Fruit fly (Drosophila melanogaster) whole organism, embryonic: ENCODE measurements around the gene peng.

ENCODE experiments used
- Abd-B ChIP-seq: fragments of 200-800 bp; sonication (Bioruptor generic); optimal IDR thresholded peaks from 2 replicates; lab custom pipeline; 2018; ENCODE audit warnings: missing biosample characterization, mild to moderate bottlenecking, missing genetic modification characterization, moderate library complexity
- Adf1 ChIP-seq: fragments of 200-800 bp; sonication (Bioruptor generic); IDR thresholded peaks from 2 replicates; pipeline ENCODE4 v1.3.6; 2022; ENCODE audit warnings: missing biosample characterization, missing genetic modification characterization
- Asciz ChIP-seq: fragments of 200-800 bp; sonication (Bioruptor generic); optimal IDR thresholded peaks from 2 replicates; lab custom pipeline; 2017; ENCODE audit warnings: missing biosample characterization, mild to moderate bottlenecking, missing genetic modification characterization, missing genetic modification reagents
- C15 ChIP-seq: fragments of 200-800 bp; sonication (Bioruptor generic); IDR thresholded peaks from 3 replicates; pipeline ENCODE4 v1.3.6; 2022; ENCODE audit warnings: missing biosample characterization, missing genetic modification characterization
- CG10565 ChIP-seq: fragments of 200-800 bp; sonication (Bioruptor generic); optimal IDR thresholded peaks from 3 replicates; lab custom pipeline; 2016; ENCODE audit warnings: missing biosample characterization, mild to moderate bottlenecking, missing genetic modification characterization
- CG11085 ChIP-seq: fragments of 200-800 bp; sonication (Bioruptor generic); IDR thresholded peaks from 2 replicates; pipeline ENCODE4 v1.3.6; 2022; ENCODE audit warnings: missing biosample characterization, missing genetic modification characterization
- CG12071 ChIP-seq: fragments of 200-800 bp; sonication (Bioruptor generic); optimal IDR thresholded peaks from 3 replicates; lab custom pipeline; 2018; ENCODE audit warnings: missing biosample characterization, mild to moderate bottlenecking, missing genetic modification characterization
- CG1832 ChIP-seq: fragments of 200-800 bp; sonication (Bioruptor generic); optimal IDR thresholded peaks from 2 replicates; lab custom pipeline; 2017; ENCODE audit warnings: missing biosample characterization, mild to moderate bottlenecking, missing genetic modification characterization, inconsistent platforms
- CG18476 ChIP-seq: fragments of 200-800 bp; sonication (Bioruptor generic); optimal IDR thresholded peaks from 2 replicates; lab custom pipeline; 2016; ENCODE audit warnings: missing biosample characterization, mild to moderate bottlenecking, missing genetic modification characterization
- CG33213 ChIP-seq: fragments of 200-800 bp; sonication (Bioruptor generic); optimal IDR thresholded peaks from 3 replicates; lab custom pipeline; 2016; ENCODE audit warnings: missing biosample characterization, missing genetic modification characterization
- CG3407 ChIP-seq: fragments of 200-800 bp; sonication (Bioruptor generic); optimal IDR thresholded peaks from 2 replicates; lab custom pipeline; 2018; ENCODE audit warnings: missing biosample characterization, mild to moderate bottlenecking, missing genetic modification characterization
- CG4360 ChIP-seq: fragments of 200-800 bp; sonication (Bioruptor generic); IDR thresholded peaks from 2 replicates; pipeline ENCODE4 v1.3.6; 2022; ENCODE audit warnings: missing biosample characterization, missing genetic modification characterization
- CG4424 ChIP-seq: fragments of 200-800 bp; sonication (Bioruptor generic); optimal IDR thresholded peaks from 3 replicates; lab custom pipeline; 2016; ENCODE audit warnings: missing biosample characterization, missing genetic modification characterization
- CG4820 ChIP-seq: fragments of 200-800 bp; sonication (Bioruptor generic); optimal IDR thresholded peaks from 3 replicates; lab custom pipeline; 2016; ENCODE audit warnings: missing biosample characterization, missing genetic modification characterization
- CG6765 ChIP-seq: fragments of 200-800 bp; sonication (Bioruptor generic); optimal IDR thresholded peaks from 3 replicates; lab custom pipeline; 2017; ENCODE audit warnings: missing biosample characterization, mild to moderate bottlenecking, missing genetic modification characterization
- CG7372 ChIP-seq: fragments of 200-800 bp; sonication (Bioruptor generic); IDR thresholded peaks from 2 replicates; pipeline ENCODE4 v1.3.6; 2022; ENCODE audit warnings: missing biosample characterization, missing genetic modification characterization
- CG8089 ChIP-seq: fragments of 200-800 bp; sonication (Bioruptor generic); optimal IDR thresholded peaks from 3 replicates; lab custom pipeline; 2016; ENCODE audit warnings: missing biosample characterization, missing genetic modification characterization
- CHES-1-like ChIP-seq: fragments of 200-800 bp; sonication (Bioruptor generic); optimal IDR thresholded peaks from 2 replicates; lab custom pipeline; 2016; ENCODE audit warnings: missing biosample characterization, missing genetic modification characterization
- D ChIP-seq, 2 experiments: fragments of 200-800 bp in 1 of 2; fragments of >200 bp in 1 of 2; sonication (Bioruptor generic) in 1 of 2; optimal IDR thresholded peaks; 2 replicates in 1 of 2; 3 replicates in 1 of 2; lab custom pipeline; 2017; ENCODE audit warnings: mild to moderate bottlenecking in 1 of 2, missing biosample characterization in 1 of 2, missing genetic modification characterization in 1 of 2, missing genetic modification reagents in 1 of 2
- D19B ChIP-seq: fragments of 200-800 bp; sonication (Bioruptor generic); optimal IDR thresholded peaks from 2 replicates; lab custom pipeline; 2017; ENCODE audit warnings: missing biosample characterization, mild to moderate bottlenecking, missing genetic modification characterization
- Dll ChIP-seq: fragments of 200-800 bp; sonication (Bioruptor generic); IDR thresholded peaks from 4 replicates; pipeline ENCODE4 v1.3.6; 2022; ENCODE audit warnings: missing biosample characterization, missing genetic modification characterization; ENCODE audit not compliant: partially characterized antibody
- Ets97D ChIP-seq: fragments of 200-800 bp; sonication (Bioruptor generic); optimal IDR thresholded peaks from 3 replicates; lab custom pipeline; 2016; ENCODE audit warnings: missing biosample characterization, missing genetic modification characterization
- HLH3B ChIP-seq: fragments of 200-800 bp; sonication (Bioruptor generic); IDR thresholded peaks from 2 replicates; pipeline ENCODE4 v1.3.6; 2022; ENCODE audit warnings: missing biosample characterization, missing genetic modification characterization
- Hr78 ChIP-seq, 2 experiments: fragments of 200-800 bp in 1 of 2; fragments of >200 bp in 1 of 2; sonication (Bioruptor generic) in 1 of 2; optimal IDR thresholded peaks; 2 replicates each; lab custom pipeline; 2017 to 2019; ENCODE audit warnings: missing biosample characterization in 2 of 2, missing genetic modification characterization in 2 of 2, mild to moderate bottlenecking in 1 of 2, moderate library complexity in 1 of 2
- Mad ChIP-seq: fragments of 200-800 bp; sonication (Bioruptor generic); optimal IDR thresholded peaks from 2 replicates; lab custom pipeline; 2016; ENCODE audit warnings: missing biosample characterization, missing genetic modification characterization
- Xbp1 ChIP-seq: fragments of 200-800 bp; sonication (Bioruptor generic); optimal IDR thresholded peaks from 3 replicates; lab custom pipeline; 2016; ENCODE audit warnings: missing biosample characterization, mild to moderate bottlenecking, missing genetic modification characterization
- abd-A ChIP-seq: fragments of 200-800 bp; sonication (Bioruptor generic); optimal IDR thresholded peaks from 3 replicates; lab custom pipeline; 2019; ENCODE audit warnings: missing biosample characterization, mild to moderate bottlenecking, missing genetic modification characterization, moderate library complexity
- bab2 ChIP-seq: fragments of 200-800 bp; sonication (Bioruptor generic); optimal IDR thresholded peaks from 2 replicates; lab custom pipeline; 2016; ENCODE audit warnings: missing biosample characterization, missing genetic modification characterization
- caup ChIP-seq: fragments of 200-800 bp; sonication (Bioruptor generic); optimal IDR thresholded peaks from 3 replicates; lab custom pipeline; 2017; ENCODE audit warnings: missing biosample characterization, mild to moderate bottlenecking, missing genetic modification characterization, moderate library complexity; ENCODE audit not compliant: severe bottlenecking
- crc ChIP-seq: fragments of 200-800 bp; sonication (Bioruptor generic); optimal IDR thresholded peaks from 2 replicates; lab custom pipeline; 2016; ENCODE audit warnings: missing biosample characterization, missing genetic modification characterization
- cwo ChIP-seq: fragments of 200-800 bp; sonication (Bioruptor generic); optimal IDR thresholded peaks from 3 replicates; lab custom pipeline; 2017; ENCODE audit warnings: missing biosample characterization, missing genetic modification characterization, mild to moderate bottlenecking, moderate library complexity, missing genetic modification reagents
- dmrt11E ChIP-seq: fragments of 200-800 bp; sonication (Bioruptor generic); optimal IDR thresholded peaks from 3 replicates; lab custom pipeline; 2018; ENCODE audit warnings: missing biosample characterization, mild to moderate bottlenecking, missing genetic modification characterization, moderate library complexity
- hkb ChIP-seq, 2 experiments: fragments of 200-800 bp in 1 of 2; fragments of >200 bp in 1 of 2; sonication (Bioruptor generic) in 1 of 2; IDR thresholded peaks in 1 of 2; optimal IDR thresholded peaks in 1 of 2; 2 replicates each; pipeline versions ENCODE4 v1.3.6 to Lab custom; 2017 to 2022; ENCODE audit warnings: missing biosample characterization in 1 of 2, missing genetic modification characterization in 1 of 2
- jing ChIP-seq: fragments of 200-800 bp; sonication (Bioruptor generic); optimal IDR thresholded peaks from 2 replicates; lab custom pipeline; 2018; ENCODE audit warnings: missing biosample characterization, mild to moderate bottlenecking, missing genetic modification characterization
- klu ChIP-seq: fragments of 200-800 bp; sonication (Bioruptor generic); IDR thresholded peaks from 2 replicates; pipeline ENCODE4 v1.3.6; 2022; ENCODE audit warnings: missing biosample characterization, missing genetic modification characterization
- onecut ChIP-seq: fragments of 200-800 bp; sonication (Bioruptor generic); IDR thresholded peaks from 2 replicates; pipeline ENCODE4 v1.3.6; 2022; ENCODE audit warnings: missing biosample characterization, missing genetic modification characterization
- pita ChIP-seq: fragments of 200-800 bp; sonication (Bioruptor generic); optimal IDR thresholded peaks from 2 replicates; lab custom pipeline; 2017; ENCODE audit warnings: missing biosample characterization, mild to moderate bottlenecking, missing genetic modification characterization
- pnt ChIP-seq: fragments of 200-800 bp; sonication (Bioruptor generic); optimal IDR thresholded peaks from 3 replicates; lab custom pipeline; 2016; ENCODE audit warnings: missing biosample characterization, missing genetic modification characterization
- rib ChIP-seq: fragments of 200-800 bp; sonication (Bioruptor generic); IDR thresholded peaks from 2 replicates; pipeline ENCODE4 v1.3.6; 2022; ENCODE audit warnings: missing biosample characterization, missing genetic modification characterization
- ro ChIP-seq: fragments of 200-800 bp; sonication (Bioruptor generic); IDR thresholded peaks from 2 replicates; pipeline ENCODE4 v1.3.6; 2022; ENCODE audit warnings: missing biosample characterization, missing genetic modification characterization
- sc ChIP-seq, 3 experiments: fragments of >200 bp in 2 of 3; fragments of 200-800 bp in 1 of 3; sonication (Bioruptor generic) in 1 of 3; optimal IDR thresholded peaks; 2 replicates in 2 of 3; 3 replicates in 1 of 3; lab custom pipeline; 2017; ENCODE audit warnings: mild to moderate bottlenecking in 1 of 3, missing biosample characterization in 1 of 3, missing genetic modification characterization in 1 of 3, missing genetic modification reagents in 1 of 3
- sens ChIP-seq: fragments of 200-800 bp; sonication (Bioruptor generic); peaks from one replicate; lab custom pipeline; 2016; ENCODE audit warnings: missing biosample characterization, missing genetic modification characterization
- sim ChIP-seq: fragments of 200-800 bp; sonication (Bioruptor generic); IDR thresholded peaks from 2 replicates; pipeline ENCODE4 v1.3.6; 2022; ENCODE audit warnings: missing biosample characterization, missing genetic modification characterization
- sisA ChIP-seq: fragments of 200-800 bp; sonication (Bioruptor generic); IDR thresholded peaks from 2 replicates; pipeline ENCODE4 v1.3.6; 2022; ENCODE audit warnings: missing biosample characterization, missing genetic modification characterization
- so ChIP-seq: fragments of 200-800 bp; sonication (Bioruptor generic); IDR thresholded peaks from 3 replicates; pipeline ENCODE4 v1.3.6; 2022; ENCODE audit warnings: missing biosample characterization, missing genetic modification characterization
- sob ChIP-seq: fragments of 200-800 bp; sonication (Bioruptor generic); IDR thresholded peaks from 2 replicates; pipeline ENCODE4 v1.3.6; 2022; ENCODE audit warnings: missing biosample characterization, missing genetic modification characterization
- tap ChIP-seq: fragments of 200-800 bp; optimal IDR thresholded peaks from 3 replicates; lab custom pipeline; 2019; ENCODE audit warnings: missing biosample characterization, mild to moderate bottlenecking, missing genetic modification characterization, moderate library complexity
- tgo ChIP-seq: fragments of 200-800 bp; sonication (Bioruptor generic); IDR thresholded peaks from 3 replicates; pipeline ENCODE4 v1.3.6; 2022; ENCODE audit warnings: missing biosample characterization, missing genetic modification characterization

peng gene

DNA sequence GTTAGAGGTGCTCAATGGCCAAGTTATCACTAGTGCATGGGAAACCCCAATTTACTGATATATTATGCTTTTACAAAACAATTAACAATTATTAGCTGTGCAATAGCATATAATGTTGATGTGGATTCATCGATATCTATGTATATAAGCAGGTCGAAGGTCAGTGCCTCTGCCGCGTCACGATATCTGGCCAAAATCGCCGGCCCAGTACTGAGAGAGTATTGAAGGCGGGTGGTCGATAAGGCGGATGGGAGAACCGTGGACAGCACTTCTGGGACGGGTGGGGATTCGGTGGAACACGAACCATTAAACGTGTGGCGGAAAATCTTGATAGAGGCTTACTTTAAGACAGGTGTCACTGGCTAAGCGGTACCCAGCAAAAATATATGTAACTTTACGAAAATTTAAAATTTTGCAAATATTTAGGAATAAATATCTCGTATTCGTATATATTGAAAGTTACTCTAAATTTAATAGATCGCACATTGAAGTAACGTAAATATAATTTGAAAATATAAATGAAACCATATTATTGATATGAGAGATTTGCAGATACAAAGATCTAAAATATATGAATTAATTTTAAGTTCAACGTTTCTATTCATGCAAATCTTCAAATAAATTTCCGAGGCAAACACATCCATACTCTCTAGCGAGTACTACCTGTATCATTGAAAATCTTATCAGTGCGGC lies 27.2 kb downstream of the peng start (continued):
- peak; percentile 51 for TF ChIP-seq tap (tag; lab: Kevin White, UChicago)
- TF ChIP-seq klu (GFP tag; lab: Robert Waterston, UW): 0 out of 2 replicates have a peak, but pooled peaks have one; percentile 36
- TF ChIP-seq CG4424 (GFP tag; lab: Kevin White, UChicago): peak; percentile 51
- no peak for TF ChIP-seq so (GFP tag; lab: Robert Waterston, UW)
- no peak for TF ChIP-seq CG11085 (GFP tag; lab: Robert Waterston, UW)
- no peak for TF ChIP-seq Abd-B (GFP tag; lab: Kevin White, UChicago)
- no peak for TF ChIP-seq CG4360 (GFP tag; lab: Robert Waterston, UW)
- TF ChIP-seq CG12071 (GFP tag; lab: Kevin White, UChicago): no peak
- no peak for TF ChIP-seq Ets97D
- peak; percentile 42; the same call in 1 of the 2 replicates for TF ChIP-seq sisA (GFP tag; lab: Robert Waterston, UW)
- no peak for TF ChIP-seq pita
- TF ChIP-seq CG18476 (GFP tag; lab: Kevin White, UChicago): peak; percentile 46
- TF ChIP-seq Dll (GFP tag; lab: Robert Waterston, UW): no peak
- TF ChIP-seq pnt (GFP tag; lab: Kevin White, UChicago): no peak
- TF ChIP-seq Hr78 (GFP tag; optimal IDR thresholded peaks at IDR 0.05; lab: Kevin White, UChicago): peak in 1 of 2 experiments; percentile 88
- TF ChIP-seq D19B (GFP tag; lab: Kevin White, UChicago): peak; percentile 50
- no peak for TF ChIP-seq CG1832 (GFP tag; lab: Kevin White, UChicago)
- TF ChIP-seq sens (GFP tag; lab: Kevin White, UChicago): peak; percentile 41
- no peak for TF ChIP-seq CG10565 (GFP tag; lab: Kevin White, UChicago)
- TF ChIP-seq cwo (GFP tag; lab: Kevin White, UChicago): peak; percentile 92
- peak; percentile 14 for TF ChIP-seq CG4820 (GFP tag; lab: Kevin White, UChicago)
- no peak for TF ChIP-seq Mad (GFP tag; lab: Kevin White, UChicago)
- TF ChIP-seq CG6765 (GFP tag; lab: Kevin White, UChicago): peak; percentile 36
- peak; percentile 52 for TF ChIP-seq Asciz
- TF ChIP-seq sc (optimal IDR thresholded peaks at IDR 0.05; lab: Kevin White, UChicago): no peak
- peak; percentile 6 for TF ChIP-seq sc (GFP tag; optimal IDR thresholded peaks at IDR 0.05; lab: Kevin White, UChicago)
- no peak for TF ChIP-seq CHES-1-like (GFP tag; lab: Kevin White, UChicago)
- TF ChIP-seq ro (GFP tag; lab: Robert Waterston, UW): no peak
- peak; percentile 41; the same call in 1 of the 2 replicates for TF ChIP-seq Adf1 (GFP tag; lab: Robert Waterston, UW)
- 0 out of 2 replicates have a peak, but pooled peaks have one; percentile 14 for TF ChIP-seq rib
- 0 out of 2 replicates have a peak, but pooled peaks have one; percentile 5 for TF ChIP-seq HLH3B
- no peak for TF ChIP-seq dmrt11E (tag; lab: Kevin White, UChicago)
- TF ChIP-seq sim (GFP tag; lab: Robert Waterston, UW): no peak
- TF ChIP-seq CG7372: peak; percentile 50; the same call in 1 of the 2 replicates
- TF ChIP-seq onecut (GFP tag; lab: Robert Waterston, UW): no peak
- TF ChIP-seq abd-A (tag; lab: Kevin White, UChicago): no peak
- no peak for TF ChIP-seq hkb (optimal IDR thresholded peaks at IDR 0.05; lab: Kevin White, UChicago)
- peak; percentile 42; the same call in 1 of the 2 replicates for TF ChIP-seq hkb (GFP tag; IDR thresholded peaks at IDR 0.05; lab: Robert Waterston, UW)
- peak; percentile 46 for TF ChIP-seq caup (GFP tag; lab: Kevin White, UChicago)
- no peak for TF ChIP-seq crc (GFP tag; lab: Kevin White, UChicago)
- TF ChIP-seq D (optimal IDR thresholded peaks at IDR 0.05; lab: Kevin White, UChicago): no peak
- TF ChIP-seq D (GFP tag; optimal IDR thresholded peaks at IDR 0.05; lab: Kevin White, UChicago): peak; percentile 34
- TF ChIP-seq C15: no peak
- TF ChIP-seq CG33213 (GFP tag; lab: Kevin White, UChicago): no peak
- TF ChIP-seq jing (GFP tag; lab: Kevin White, UChicago): no peak
- no peak for TF ChIP-seq CG8089 (GFP tag; lab: Kevin White, UChicago)
- no peak for TF ChIP-seq Xbp1 (GFP tag; lab: Kevin White, UChicago)
- 0 out of 2 replicates have a peak, but pooled peaks have one; percentile 46 for TF ChIP-seq sob (GFP tag; lab: Robert Waterston, UW)
- TF ChIP-seq tgo: peak; percentile 46; the same call in 1 of the 3 replicates
- no peak for TF ChIP-seq bab2 (GFP tag; lab: Kevin White, UChicago)
- no peak for TF ChIP-seq CG3407 (GFP tag; lab: Kevin White, UChicago)
